Fruit fly (Drosophila melanogaster): ENCODE measurements around the gene Rbp9.

The Rbp9 gene

dm6 chr2L:2909495-2909894, 45.1 kb upstream of the Rbp9 start (continued):
- no peak for TF ChIP-seq Sox102F (GFP tag; optimal IDR thresholded peaks at IDR 0.05)
- no peak for TF ChIP-seq sim (GFP tag; IDR thresholded peaks at IDR 0.05)
- TF ChIP-seq CG6175 (GFP tag; IDR thresholded peaks at IDR 0.05) = no peak
- TF ChIP-seq CG8388 (GFP tag; optimal IDR thresholded peaks at IDR 0.05) = no peak
- no peak for TF ChIP-seq CG11085 (GFP tag; IDR thresholded peaks at IDR 0.05)
- TF ChIP-seq CG1832 (GFP tag; optimal IDR thresholded peaks at IDR 0.05) = no peak
- no peak for TF ChIP-seq tna (GFP tag; IDR thresholded peaks at IDR 0.05; ENCODE audit: partially characterized antibody)
- TF ChIP-seq sc (optimal IDR thresholded peaks at IDR 0.05) = no peak
- TF ChIP-seq sc (GFP tag; optimal IDR thresholded peaks at IDR 0.05) = no peak
- no peak for TF ChIP-seq gfzf (GFP tag; optimal IDR thresholded peaks at IDR 0.05)
- TF ChIP-seq pan (optimal IDR thresholded peaks at IDR 0.05) = no peak
- peak in 1 of 2 experiments; percentile 16 for TF ChIP-seq pan (GFP tag; optimal IDR thresholded peaks at IDR 0.05 in 1 of 2, IDR thresholded peaks at IDR 0.05 in 1 of 2)
- no peak for TF ChIP-seq cad (GFP tag; optimal IDR thresholded peaks at IDR 0.05)
- no peak for TF ChIP-seq Lhr (GFP tag; optimal IDR thresholded peaks at IDR 0.05)
- peak; percentile 2 for TF ChIP-seq CG13296 (GFP tag; optimal IDR thresholded peaks at IDR 0.05)
- no peak for TF ChIP-seq CG9437 (GFP tag; optimal IDR thresholded peaks at IDR 0.05)
- TF ChIP-seq Deaf1 (tag; optimal IDR thresholded peaks at IDR 0.05) = no peak
- TF ChIP-seq CG2712 (tag; optimal IDR thresholded peaks at IDR 0.05) = no peak
- TF ChIP-seq Aef1 (GFP tag; IDR thresholded peaks at IDR 0.05) = no peak
- TF ChIP-seq ash1 (GFP tag; optimal IDR thresholded peaks at IDR 0.05) = no peak
- no peak for TF ChIP-seq CG10462 (GFP tag; optimal IDR thresholded peaks at IDR 0.05)

dm6 chr2L:2910957-2911356, 43.6 kb upstream of the Rbp9 start:
- TF ChIP-seq zen (tag; optimal IDR thresholded peaks at IDR 0.05) (no peak), chinmo (GFP tag; IDR thresholded peaks at IDR 0.05; ENCODE audit: partially characterized antibody) (0 out of 4 replicates have a peak, but pooled peaks have one; percentile 37), ind (GFP tag; optimal IDR thresholded peaks at IDR 0.05) (no peak), CG31388 (GFP tag; optimal IDR thresholded peaks at IDR 0.05) (no peak), abd-A (tag; optimal IDR thresholded peaks at IDR 0.05) (peak; percentile 61), cato (GFP tag; optimal IDR thresholded peaks at IDR 0.05; ENCODE audit: borderline replicate concordance) (no peak), Deaf1 (tag; optimal IDR thresholded peaks at IDR 0.05) (peak; percentile 44), Atf3 (GFP tag; optimal IDR thresholded peaks at IDR 0.05) (no peak), Dip3 (GFP tag; optimal IDR thresholded peaks at IDR 0.05) (no peak), grn (GFP tag; optimal IDR thresholded peaks at IDR 0.05) (no peak), Lpt (GFP tag; optimal IDR thresholded peaks at IDR 0.05) (no peak), crol (GFP tag; IDR thresholded peaks at IDR 0.05) (peak; percentile 68), Hr51 (GFP tag; optimal IDR thresholded peaks at IDR 0.05) (peak in 1 of 2 experiments; percentile 1), ro (GFP tag; IDR thresholded peaks at IDR 0.05) (no peak), CG18599 (GFP tag; optimal IDR thresholded peaks at IDR 0.05) (peak; percentile 7), Usf (GFP tag; optimal IDR thresholded peaks at IDR 0.05) (no peak), scrt (GFP tag; optimal IDR thresholded peaks at IDR 0.05) (peak; percentile 76), CG11696 (GFP tag; IDR thresholded peaks at IDR 0.05) (no peak), aop (GFP tag; IDR thresholded peaks at IDR 0.05) (no peak), CG2129 (GFP tag; IDR thresholded peaks at IDR 0.05; ENCODE audit: partially characterized antibody) (no peak), CG9437 (GFP tag; optimal IDR thresholded peaks at IDR 0.05) (no peak), CG15696 (tag; optimal IDR thresholded peaks at IDR 0.05) (no peak), Taf1 (GFP tag; IDR thresholded peaks at IDR 0.05) (no peak), caup (GFP tag; optimal IDR thresholded peaks at IDR 0.05; ENCODE audit: severe bottlenecking) (no peak), NFAT (GFP tag; IDR thresholded peaks at IDR 0.05) (no peak), CG42726 (GFP tag; IDR thresholded peaks at IDR 0.05; ENCODE audit: partially characterized antibody) (no peak), H15 (GFP tag; IDR thresholded peaks at IDR 0.05) (0 out of 3 replicates have a peak, but pooled peaks have one; percentile 29), Sin3A (optimal IDR thresholded peaks at IDR 0.05) (no peak), gce (GFP tag; IDR thresholded peaks at IDR 0.05) (no peak)

Measured in whole organism, embryonic.